Fruit fly (Drosophila melanogaster) Kc167 (cell line): ENCODE data around the gene Non2.

ENCODE experiments used
- Myc ChIP-seq: fragments of >200 bp; optimal IDR thresholded peaks from 2 replicates; lab custom pipeline; 2017; ENCODE audit warnings: missing external identifiers
- Sin3A ChIP-seq: fragments of >200 bp; optimal IDR thresholded peaks from 2 replicates; lab custom pipeline; 2018; ENCODE audit warnings: missing external identifiers
- h ChIP-seq: fragments of >200 bp; optimal IDR thresholded peaks from 3 replicates; lab custom pipeline; 2018; ENCODE audit warnings: missing external identifiers
- psq ChIP-seq: fragments of >200 bp; optimal IDR thresholded peaks from 2 replicates; lab custom pipeline; 2017; ENCODE audit warnings: missing external identifiers
- ttk ChIP-seq: sonication (Bioruptor generic); optimal IDR thresholded peaks from 2 replicates; lab custom pipeline; 2017; ENCODE audit warnings: missing external identifiers

- TF ChIP-seq psq (lab: Kevin White, UChicago) (no peak), h (lab: Kevin White, UChicago) (no peak), ttk (lab: Kevin White, UChicago) (no peak), Sin3A (no peak), Myc (lab: Kevin White, UChicago) (no peak)
These were observed 38.5 kb downstream of the Non2 start for dm6 chr3L:2805137-2805955.
